Worm (Caenorhabditis elegans): ENCODE results near the gene M151.3.

- TF ChIP-seq dao-5 (tag; optimal IDR thresholded peaks at IDR 0.05) (no peak), him-1 (tag; optimal IDR thresholded peaks at IDR 0.05) (no peak), W03F9.2 (tag; optimal IDR thresholded peaks at IDR 0.05) (no peak)
Measured at ce11 chrII:3664470-3664869, 37.5 kb downstream of the M151.3 start, which contains the start of gene F19B10.3.

All from whole organism, L4/young adult.